Fruit fly (Drosophila melanogaster) whole organism, prepupa: ENCODE measurements around the gene CG15916.

Source experiments
- CG11294 ChIP-seq: fragments of 200-800 bp; sonication (Bioruptor generic); IDR thresholded peaks from 2 replicates; pipeline ENCODE4 v1.3.6; 2022; ENCODE audit warnings: missing biosample characterization, missing genetic modification characterization
- CG3032 ChIP-seq: fragments of 200-800 bp; optimal IDR thresholded peaks from 2 replicates; lab custom pipeline; 2019; ENCODE audit warnings: missing biosample characterization, mild to moderate bottlenecking, missing genetic modification characterization, moderate library complexity
- CG31627 ChIP-seq: fragments of 200-800 bp; sonication (Bioruptor generic); optimal IDR thresholded peaks from 3 replicates; lab custom pipeline; 2016; ENCODE audit warnings: missing biosample characterization, missing genetic modification characterization
- CG34406 ChIP-seq: fragments of 200-800 bp; sonication (Bioruptor generic); optimal IDR thresholded peaks from 3 replicates; lab custom pipeline; 2016; ENCODE audit warnings: missing biosample characterization, missing genetic modification characterization
- CG6792 ChIP-seq: fragments of 200-800 bp; sonication (Bioruptor generic); optimal IDR thresholded peaks from 3 replicates; lab custom pipeline; 2016; ENCODE audit warnings: missing biosample characterization, missing genetic modification characterization
- OdsH ChIP-seq: fragments of 200-800 bp; sonication (Bioruptor generic); optimal IDR thresholded peaks from 3 replicates; lab custom pipeline; 2016; ENCODE audit warnings: missing biosample characterization, missing genetic modification characterization
- Sox102F ChIP-seq: fragments of 200-800 bp; sonication (Bioruptor generic); optimal IDR thresholded peaks from 2 replicates; lab custom pipeline; 2016; ENCODE audit warnings: missing biosample characterization, mild to moderate bottlenecking, missing genetic modification characterization
- vri ChIP-seq: fragments of 200-800 bp; sonication (Bioruptor generic); optimal IDR thresholded peaks from 3 replicates; lab custom pipeline; 2016; ENCODE audit warnings: missing biosample characterization, mild to moderate bottlenecking, missing genetic modification characterization

DNA sequence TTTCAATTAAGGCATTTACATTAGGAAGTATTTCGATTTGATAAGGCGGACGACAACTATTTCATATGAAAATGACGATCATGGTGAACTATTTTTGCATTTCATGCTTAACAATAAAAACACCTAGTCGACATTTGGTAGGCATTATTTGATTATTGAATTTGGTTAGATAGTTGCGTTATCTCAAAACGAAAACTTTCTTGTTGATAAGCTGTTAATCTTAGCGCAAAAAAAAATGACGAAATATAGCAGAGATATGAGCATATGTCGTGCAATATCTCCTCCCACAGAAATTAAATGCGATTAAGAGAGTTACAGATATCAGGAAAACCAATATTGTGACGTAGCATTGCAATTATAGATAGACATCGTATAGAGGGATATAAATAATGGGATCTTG lies 1.6 kb upstream of the CG15916 start:
- TF ChIP-seq CG11294 (GFP tag; lab: Robert Waterston, UW) (no peak), CG3032 (no peak), Sox102F (no peak), vri (no peak), CG31627 (GFP tag; lab: Kevin White, UChicago) (no peak), OdsH (GFP tag; lab: Kevin White, UChicago) (no peak), CG6792 (GFP tag; lab: Kevin White, UChicago) (no peak), CG34406 (no peak)
